Fruit fly (Drosophila melanogaster): ENCODE measurements around the gene CG12231.

CG12231 gene

dm6 chrX:19521753-19522383 is 9.7 kb downstream of the CG12231 start, which contains the start of the genes Idh3a and CoRest (continued):
- TF ChIP-seq CG10543 (GFP tag; optimal IDR thresholded peaks at IDR 0.05) (peak; percentile 31), cg (GFP tag; optimal IDR thresholded peaks at IDR 0.05) (no peak), Six4 (GFP tag; optimal IDR thresholded peaks at IDR 0.05) (no peak), HLH4C (GFP tag; IDR thresholded peaks at IDR 0.05; ENCODE audit: partially characterized antibody) (peak; percentile 71), unc-4 (GFP tag; IDR thresholded peaks at IDR 0.05; ENCODE audit: partially characterized antibody) (peak; percentile 76), al (GFP tag; IDR thresholded peaks at IDR 0.05) (0 out of 2 replicates have a peak, but pooled peaks have one; percentile 10), CG17612 (GFP tag; IDR thresholded peaks at IDR 0.05) (no peak), CG30020 (tag; optimal IDR thresholded peaks at IDR 0.05) (peak; percentile 33), Dp (GFP tag; optimal IDR thresholded peaks at IDR 0.05) (peak; percentile 62), cato (GFP tag; optimal IDR thresholded peaks at IDR 0.05; ENCODE audit: borderline replicate concordance) (no peak), ap (GFP tag; IDR thresholded peaks at IDR 0.05) (no peak), CG2129 (GFP tag; IDR thresholded peaks at IDR 0.05; ENCODE audit: partially characterized antibody) (peak; percentile 38; the same call in 1 of the 2 replicates), mld (GFP tag; IDR thresholded peaks at IDR 0.05; ENCODE audit: partially characterized antibody) (no peak), bsh (GFP tag; optimal IDR thresholded peaks at IDR 0.05) (no peak), Nf-YA (GFP tag; IDR thresholded peaks at IDR 0.05) (no peak), CG10267 (tag; optimal IDR thresholded peaks at IDR 0.05) (peak; percentile 31), Nf-YB (GFP tag; optimal IDR thresholded peaks at IDR 0.05) (no peak), pzg (GFP tag; optimal IDR thresholded peaks at IDR 0.05) (peak; percentile 75), gsb-n (tag; optimal IDR thresholded peaks at IDR 0.05) (no peak), CG17802 (tag; optimal IDR thresholded peaks at IDR 0.05) (peak; percentile 7), Myb (GFP tag; optimal IDR thresholded peaks at IDR 0.05) (peak; percentile 76), CG1792 (GFP tag; optimal IDR thresholded peaks at IDR 0.05) (no peak), CG4820 (GFP tag; optimal IDR thresholded peaks at IDR 0.05) (peak; percentile 4), CG11560 (tag; IDR thresholded peaks at IDR 0.05) (peak; percentile 57; the same call in 1 of the 3 replicates), CG12236 (GFP tag; optimal IDR thresholded peaks at IDR 0.05) (no peak), gcm (GFP tag; optimal IDR thresholded peaks at IDR 0.05) (peak; percentile 68), Antp (GFP tag; optimal IDR thresholded peaks at IDR 0.05) (peak; percentile 10), CkIIα-i1 (GFP tag; IDR thresholded peaks at IDR 0.05) (no peak), CG13123 (GFP tag; optimal IDR thresholded peaks at IDR 0.05) (no peak), Doc2 (GFP tag; IDR thresholded peaks at IDR 0.05) (no peak), fu2 (GFP tag; optimal IDR thresholded peaks at IDR 0.05) (peak; percentile 0), dan (GFP tag; IDR thresholded peaks at IDR 0.05) (no peak), Rfx (GFP tag; IDR thresholded peaks at IDR 0.05) (0 out of 2 replicates have a peak, but pooled peaks have one; percentile 42), da (GFP tag; optimal IDR thresholded peaks at IDR 0.05) (no peak), NFAT (GFP tag; IDR thresholded peaks at IDR 0.05) (0 out of 2 replicates have a peak, but pooled peaks have one; percentile 17), Opbp (GFP tag; IDR thresholded peaks at IDR 0.05; ENCODE audit: partially characterized antibody) (peak; percentile 34; the same call in 1 of the 3 replicates), sob (GFP tag; IDR thresholded peaks at IDR 0.05) (no peak), dmrt99B (tag; optimal IDR thresholded peaks at IDR 0.05) (no peak), CG13624 (GFP tag; optimal IDR thresholded peaks at IDR 0.05) (peak; percentile 16), Side (GFP tag; optimal IDR thresholded peaks at IDR 0.05) (no peak), dpn (GFP tag; optimal IDR thresholded peaks at IDR 0.05) (peak; percentile 15 to 41), NK7.1 (GFP tag; optimal IDR thresholded peaks at IDR 0.05) (no peak), dysf (GFP tag; IDR thresholded peaks at IDR 0.05) (peak; percentile 53; the same call in 2 of the 3 replicates), Xrp1 (GFP tag; IDR thresholded peaks at IDR 0.05) (no peak), Sry-β (GFP tag; optimal IDR thresholded peaks at IDR 0.05) (no peak), gcm2 (GFP tag; optimal IDR thresholded peaks at IDR 0.05) (no peak), CG42726 (GFP tag; IDR thresholded peaks at IDR 0.05; ENCODE audit: partially characterized antibody) (0 out of 2 replicates have a peak, but pooled peaks have one; percentile 14), CG2202 (tag; optimal IDR thresholded peaks at IDR 0.05) (no peak), Med (GFP tag) (peak; percentile 73)
